Worm (Caenorhabditis elegans) whole organism, L2 larva: ENCODE measurements around the gene acy-3.

ENCODE experiments used
- aly-2 ChIP-seq: fragments of 150-350 bp; optimal IDR thresholded peaks from 2 replicates; lab custom pipeline; 2014; ENCODE audit warnings: missing biosample characterization, missing genetic modification characterization
- ama-1 ChIP-seq: fragments of 150-350 bp; optimal IDR thresholded peaks from 2 replicates; lab custom pipeline; 2018; ENCODE audit warnings: inconsistent platforms
- blmp-1 ChIP-seq: sonication (generic microtip); optimal IDR thresholded peaks from 2 replicates; lab custom pipeline; 2017; ENCODE audit warnings: missing genetic modification characterization, mild to moderate bottlenecking, missing compliant biosample characterization, antibody characterized with exemption, moderate library complexity; ENCODE audit not compliant: insufficient read depth
- egl-27 ChIP-seq: sonication (generic microtip); optimal IDR thresholded peaks from 3 replicates; lab custom pipeline; 2017; ENCODE audit warnings: missing biosample characterization, missing genetic modification reagents, missing genetic modification characterization
- elt-3 ChIP-seq: sonication (generic microtip); optimal IDR thresholded peaks from 2 replicates; lab custom pipeline; 2017; ENCODE audit warnings: missing biosample characterization, missing genetic modification characterization
- lin-39 ChIP-seq: fragments of 150-350 bp; optimal IDR thresholded peaks from 2 replicates; lab custom pipeline; 2014; ENCODE audit warnings: missing biosample characterization, missing genetic modification reagents, missing genetic modification characterization
- nhr-25 ChIP-seq: fragments of 150-350 bp; sonication (generic microtip); optimal IDR thresholded peaks from 3 replicates; lab custom pipeline; 2014; ENCODE audit warnings: missing biosample characterization, missing genetic modification characterization
- nhr-77 ChIP-seq: fragments of 150-350 bp; optimal IDR thresholded peaks from 2 replicates; lab custom pipeline; 2014; ENCODE audit warnings: missing biosample characterization, missing genetic modification characterization
- ztf-11 ChIP-seq: sonication (generic microtip); optimal IDR thresholded peaks from 2 replicates; lab custom pipeline; 2017; ENCODE audit warnings: missing biosample characterization, missing genetic modification characterization
- ztf-4 ChIP-seq: fragments of 150-350 bp; optimal IDR thresholded peaks from 2 replicates; lab custom pipeline; 2014; ENCODE audit warnings: missing biosample characterization, missing genetic modification characterization

ce11 chrIII:3730475-3730874 lies 55.8 kb downstream of the acy-3 start, which contains the start of gene F34D10.8:
- TF ChIP-seq lin-39 (tag; lab: Kevin White, UChicago): no peak
- TF ChIP-seq blmp-1 (tag; lab: Kevin White, UChicago): no peak
- no peak for TF ChIP-seq ztf-4 (tag; lab: Kevin White, UChicago)
- no peak for TF ChIP-seq nhr-25 (tag; lab: Kevin White, UChicago)
- TF ChIP-seq elt-3 (tag; lab: Kevin White, UChicago): no peak
- no peak for TF ChIP-seq nhr-77
- TF ChIP-seq ztf-11: no peak
- TF ChIP-seq aly-2 (tag; lab: Kevin White, UChicago): no peak
- TF ChIP-seq ama-1 (lab: Kevin White, UChicago): no peak
- TF ChIP-seq egl-27 (tag; lab: Kevin White, UChicago): no peak
